Worm (Caenorhabditis elegans) whole organism, L4 larva: ENCODE measurements around the gene comt-2.
"Not testable (repeated sequence)": the region's sequence is repeated elsewhere in the genome, so short reads cannot be mapped to it uniquely, and the experiment has no call there.

Experiments used
- ZK546.5 ChIP-seq, 2 experiments: sonication (generic microtip); optimal IDR thresholded peaks; 2 replicates each; lab custom pipeline; 2017; ENCODE audit warnings: missing biosample characterization in 2 of 2, missing genetic modification characterization in 2 of 2
- lin-39 ChIP-seq: fragments of 150-350 bp; optimal IDR thresholded peaks from 2 replicates; lab custom pipeline; 2014; ENCODE audit warnings: missing biosample characterization, missing genetic modification reagents, missing genetic modification characterization
- nhr-237 ChIP-seq: sonication (generic microtip); optimal IDR thresholded peaks from 2 replicates; lab custom pipeline; 2017; ENCODE audit warnings: missing biosample characterization, missing genetic modification characterization
- nhr-6 ChIP-seq: fragments of 150-350 bp; optimal IDR thresholded peaks from 2 replicates; lab custom pipeline; 2014; ENCODE audit warnings: missing biosample characterization, missing genetic modification characterization
- set-16 ChIP-seq: fragments of 200-800 bp; sonication (Bioruptor generic); IDR thresholded peaks from 2 replicates; pipeline ENCODE4 v1.3.6; 2022; ENCODE audit warnings: missing genetic modification reagents, missing genetic modification characterization, missing compliant biosample characterization
- unc-62 ChIP-seq, 3 experiments: fragments of 150-350 bp in 1 of 3; sonication (generic microtip); optimal IDR thresholded peaks in 2 of 3; peaks in 1 of 3; 1 replicate in 1 of 3; 2 replicates in 2 of 3; lab custom pipeline; 2014 to 2017; ENCODE audit warnings: missing biosample characterization in 3 of 3, missing genetic modification characterization in 3 of 3, missing genetic modification reagents in 3 of 3, missing genotype in 1 of 3

DNA sequence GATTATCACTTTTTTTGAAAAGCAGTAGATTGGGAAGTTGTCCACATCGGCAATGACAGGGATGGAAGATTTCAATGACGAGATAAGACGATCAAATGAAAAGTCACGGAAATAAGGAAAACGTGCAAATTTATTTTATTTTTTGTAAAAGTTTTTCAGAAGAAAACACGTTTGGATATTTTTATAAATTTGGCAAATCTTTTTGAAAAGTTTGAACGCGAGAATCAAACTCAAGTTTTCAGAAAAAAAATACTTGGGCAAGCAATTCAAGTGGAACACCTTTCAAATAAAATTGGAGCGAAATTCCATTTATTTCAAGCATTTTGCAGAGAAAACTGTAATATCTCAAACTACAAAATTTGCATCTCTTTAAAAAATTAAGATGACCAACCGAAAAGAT, 20.9 kb upstream of the comt-2 start, which contains the start of gene F36D3.5:
- TF ChIP-seq ZK546.5 (tag; optimal IDR thresholded peaks at IDR 0.05; lab: Kevin White, UChicago); nhr-6 (tag; lab: Kevin White, UChicago); set-16 (GFP tag; lab: Robert Waterston, UW); unc-62 (GFP tag; optimal IDR thresholded peaks at IDR 0.05 in 1 of 2; lab: Kevin White, UChicago); unc-62 (tag; optimal IDR thresholded peaks at IDR 0.05; lab: Kevin White, UChicago); lin-39 (tag; lab: Kevin White, UChicago); nhr-237 (tag; lab: Kevin White, UChicago): not testable (repeated sequence)
